Worm (Caenorhabditis elegans) whole organism, L4 larva: ENCODE data around the gene ccep-97.

ENCODE experiments used
- F26F4.8 ChIP-seq: fragments of 200-800 bp; sonication (Bioruptor generic); conservative IDR thresholded peaks from 2 replicates; pipeline ENCODE4 v1.3.6; 2022; ENCODE audit warnings: missing genetic modification characterization, missing compliant biosample characterization
- F44E2.7 ChIP-seq: fragments of 200-800 bp; sonication (Bioruptor generic); IDR thresholded peaks from 2 replicates; pipeline ENCODE4 v2.1.2; 2022; ENCODE audit warnings: missing genetic modification characterization, missing compliant biosample characterization
- ZK546.5 ChIP-seq, 2 experiments: sonication (generic microtip); optimal IDR thresholded peaks; 2 replicates each; lab custom pipeline; 2017; ENCODE audit warnings: missing biosample characterization in 2 of 2, missing genetic modification characterization in 2 of 2
- dmd-8 ChIP-seq: fragments of 200-800 bp; sonication (Bioruptor generic); IDR thresholded peaks from 2 replicates; pipeline ENCODE4 v1.3.6; 2022; ENCODE audit warnings: missing genetic modification characterization, missing compliant biosample characterization
- egl-27 ChIP-seq: sonication (generic microtip); optimal IDR thresholded peaks from 3 replicates; lab custom pipeline; 2017; ENCODE audit warnings: missing biosample characterization, missing genetic modification reagents, missing genetic modification characterization
- gei-8 ChIP-seq: fragments of 200-800 bp; sonication (Bioruptor generic); optimal IDR thresholded peaks from 2 replicates; lab custom pipeline; 2018; ENCODE audit warnings: mild to moderate bottlenecking, missing genetic modification characterization, missing compliant biosample characterization
- lin-39 ChIP-seq: fragments of 150-350 bp; optimal IDR thresholded peaks from 2 replicates; lab custom pipeline; 2014; ENCODE audit warnings: missing biosample characterization, missing genetic modification reagents, missing genetic modification characterization
- lir-3 ChIP-seq: sonication (generic microtip); optimal IDR thresholded peaks from 2 replicates; lab custom pipeline; 2016; ENCODE audit warnings: mild to moderate bottlenecking, missing genetic modification characterization, missing compliant biosample characterization
- nhr-11 ChIP-seq: fragments of 150-350 bp; optimal IDR thresholded peaks from 2 replicates; lab custom pipeline; 2014; ENCODE audit warnings: missing biosample characterization, missing genetic modification characterization
- nhr-237 ChIP-seq: sonication (generic microtip); optimal IDR thresholded peaks from 2 replicates; lab custom pipeline; 2017; ENCODE audit warnings: missing biosample characterization, missing genetic modification characterization
- unc-39 ChIP-seq: sonication (generic microtip); optimal IDR thresholded peaks from 2 replicates; lab custom pipeline; 2017; ENCODE audit warnings: missing biosample characterization, missing genetic modification characterization
- unc-62 ChIP-seq, 3 experiments: fragments of 150-350 bp in 1 of 3; sonication (generic microtip); optimal IDR thresholded peaks in 2 of 3; peaks in 1 of 3; 1 replicate in 1 of 3; 2 replicates in 2 of 3; lab custom pipeline; 2014 to 2017; ENCODE audit warnings: missing biosample characterization in 3 of 3, missing genetic modification characterization in 3 of 3, missing genetic modification reagents in 3 of 3, missing genotype in 1 of 3

DNA sequence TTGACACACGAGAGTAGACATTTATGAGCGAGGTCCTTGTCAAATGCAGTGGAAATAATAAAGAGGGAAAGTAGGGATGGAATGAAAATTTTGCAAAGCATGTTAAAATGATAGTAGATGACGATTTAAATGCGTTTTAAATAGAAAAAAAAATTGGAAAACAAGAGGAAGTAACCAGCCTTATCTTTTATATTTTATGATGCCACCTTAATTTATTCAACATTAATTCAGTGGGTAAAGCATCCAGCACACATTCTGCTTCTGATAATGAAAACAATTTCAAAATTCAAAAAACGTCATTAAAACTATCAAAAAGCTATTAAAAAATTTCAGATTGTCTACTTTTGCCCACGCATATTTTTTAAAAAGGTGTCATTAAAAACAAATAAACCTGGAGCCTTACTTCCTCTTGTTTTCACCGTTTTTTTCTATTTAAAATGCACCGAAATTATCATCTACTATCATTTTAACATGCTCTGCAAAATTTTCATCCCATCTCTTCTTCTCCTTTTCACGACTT lies 33.1 kb downstream of the ccep-97 start, which contains the start of the genes Y60C6A.2 and Y60C6A.3:
- TF ChIP-seq F44E2.7 (GFP tag; lab: Robert Waterston, UW) (no peak), unc-62 (GFP tag; optimal IDR thresholded peaks at IDR 0.05 in 1 of 2; lab: Kevin White, UChicago) (no peak), unc-62 (tag; optimal IDR thresholded peaks at IDR 0.05; lab: Kevin White, UChicago) (no peak), gei-8 (GFP tag; lab: Kevin White, UChicago) (no peak), egl-27 (tag; lab: Kevin White, UChicago) (no peak), unc-39 (tag; lab: Kevin White, UChicago) (no peak), lir-3 (tag; lab: Kevin White, UChicago) (no peak), lin-39 (tag; lab: Kevin White, UChicago) (no peak), nhr-11 (no peak), dmd-8 (GFP tag; lab: Robert Waterston, UW) (no peak), F26F4.8 (no peak), ZK546.5 (tag; optimal IDR thresholded peaks at IDR 0.05; lab: Kevin White, UChicago) (no peak), nhr-237 (tag; lab: Kevin White, UChicago) (no peak)
